Worm (Caenorhabditis elegans) whole organism, young adult: ENCODE measurements around the gene nhr-79.

ENCODE experiments used
- B0261.1 ChIP-seq: sonication (generic microtip); optimal IDR thresholded peaks from 2 replicates; lab custom pipeline; 2016; ENCODE audit warnings: mild to moderate bottlenecking, missing genetic modification characterization, moderate library complexity, missing compliant biosample characterization
- B0336.3 ChIP-seq: fragments of 200-800 bp; sonication (Bioruptor generic); IDR thresholded peaks from 2 replicates; pipeline ENCODE4 v1.3.6; 2022; ENCODE audit warnings: missing genetic modification characterization, missing compliant biosample characterization
- D2030.7 ChIP-seq: fragments of 200-800 bp; sonication (Bioruptor generic); IDR thresholded peaks from 2 replicates; pipeline ENCODE4 v1.3.6; 2022; ENCODE audit warnings: missing genetic modification reagents, missing genetic modification characterization, missing compliant biosample characterization
- F37B4.10 ChIP-seq: fragments of 200-800 bp; sonication (Bioruptor generic); IDR thresholded peaks from 2 replicates; pipeline ENCODE4 v1.3.6; 2022; ENCODE audit warnings: missing genetic modification characterization, missing compliant biosample characterization
- F55B11.4 ChIP-seq: sonication (generic microtip); optimal IDR thresholded peaks from 2 replicates; lab custom pipeline; 2016; ENCODE audit warnings: missing compliant biosample characterization, missing genetic modification characterization, borderline replicate concordance; ENCODE audit not compliant: insufficient read depth
- K11D2.4 ChIP-seq: fragments of 200-800 bp; sonication (Bioruptor generic); IDR thresholded peaks from 2 replicates; pipeline ENCODE4 v1.3.6; 2022; ENCODE audit warnings: missing genetic modification reagents, missing genetic modification characterization, missing compliant biosample characterization
- K12H6.12 ChIP-seq: fragments of 200-800 bp; sonication (Bioruptor generic); optimal IDR thresholded peaks from 2 replicates; lab custom pipeline; 2018; ENCODE audit warnings: mild to moderate bottlenecking, missing genetic modification characterization, missing compliant biosample characterization
- Y53F4B.3 ChIP-seq: fragments of 200-800 bp; sonication (Bioruptor generic); IDR thresholded peaks from 2 replicates; pipeline ENCODE4 v1.3.6; 2022; ENCODE audit warnings: missing genetic modification reagents, missing genetic modification characterization, missing compliant biosample characterization
- ZK185.1 ChIP-seq: sonication (generic microtip); optimal IDR thresholded peaks from 2 replicates; lab custom pipeline; 2016; ENCODE audit warnings: mild to moderate bottlenecking, missing genetic modification characterization, missing compliant biosample characterization; ENCODE audit not compliant: poor library complexity, severe bottlenecking
- aptf-2 ChIP-seq: fragments of 200-800 bp; sonication (Bioruptor generic); conservative IDR thresholded peaks from 2 replicates; pipeline ENCODE4 v1.3.6; 2022; ENCODE audit warnings: missing genetic modification reagents, missing genetic modification characterization, missing compliant biosample characterization
- attf-5 ChIP-seq: fragments of 200-800 bp; sonication (Bioruptor generic); optimal IDR thresholded peaks from 2 replicates; lab custom pipeline; 2018; ENCODE audit warnings: mild to moderate bottlenecking, missing genetic modification characterization, missing compliant biosample characterization
- attf-6 ChIP-seq: fragments of 200-800 bp; sonication (Bioruptor generic); IDR thresholded peaks from 2 replicates; pipeline ENCODE4 v1.3.6; 2022; ENCODE audit warnings: missing genetic modification reagents, missing genetic modification characterization, missing compliant biosample characterization
- bed-2 ChIP-seq: fragments of 200-800 bp; sonication (Bioruptor generic); IDR thresholded peaks from 2 replicates; pipeline ENCODE4 v1.3.6; 2022; ENCODE audit warnings: missing genetic modification reagents, missing genetic modification characterization, missing compliant biosample characterization
- ccch-3 ChIP-seq: fragments of 200-800 bp; sonication (Bioruptor generic); optimal IDR thresholded peaks from 2 replicates; lab custom pipeline; 2018; ENCODE audit warnings: mild to moderate bottlenecking, missing genetic modification characterization, missing compliant biosample characterization
- cebp-1 ChIP-seq, 2 experiments: fragments of 200-800 bp in 1 of 2; sonication (Bioruptor generic) in 1 of 2; sonication (generic microtip) in 1 of 2; IDR thresholded peaks in 1 of 2; optimal IDR thresholded peaks in 1 of 2; 2 replicates each; pipeline versions ENCODE4 v1.3.6 to Lab custom; 2017 to 2022; ENCODE audit warnings: missing compliant biosample characterization in 2 of 2, missing genetic modification characterization in 2 of 2, mild to moderate bottlenecking in 1 of 2, missing genetic modification reagents in 1 of 2, moderate library complexity in 1 of 2
- ceh-58 ChIP-seq: fragments of 200-800 bp; sonication (Bioruptor generic); IDR thresholded peaks from 2 replicates; pipeline ENCODE4 v1.3.6; 2022; ENCODE audit warnings: missing genetic modification characterization, missing compliant biosample characterization
- ceh-79 ChIP-seq: sonication (generic microtip); optimal IDR thresholded peaks from 2 replicates; lab custom pipeline; 2017; ENCODE audit warnings: mild to moderate bottlenecking, missing genetic modification characterization, missing compliant biosample characterization
- ceh-91 ChIP-seq: fragments of 200-800 bp; sonication (Bioruptor generic); IDR thresholded peaks from 2 replicates; pipeline ENCODE4 v1.3.6; 2022; ENCODE audit warnings: missing genetic modification reagents, missing genetic modification characterization, missing compliant biosample characterization
- die-1 ChIP-seq: sonication (generic microtip); optimal IDR thresholded peaks from 2 replicates; lab custom pipeline; 2016; ENCODE audit warnings: missing genotype, mild to moderate bottlenecking, missing genetic modification characterization, missing compliant biosample characterization
- dpff-1 ChIP-seq: sonication (generic microtip); optimal IDR thresholded peaks from 2 replicates; lab custom pipeline; 2017; ENCODE audit warnings: mild to moderate bottlenecking, missing genetic modification characterization, missing compliant biosample characterization
- dpl-1 ChIP-seq: fragments of 150-350 bp; optimal IDR thresholded peaks from 2 replicates; lab custom pipeline; 2014; ENCODE audit warnings: missing biosample characterization, missing genetic modification reagents, missing genetic modification characterization
- egrh-3 ChIP-seq: fragments of 200-800 bp; sonication (Bioruptor generic); IDR thresholded peaks from 2 replicates; pipeline ENCODE4 v1.3.6; 2022; ENCODE audit warnings: missing genetic modification reagents, missing genetic modification characterization, missing compliant biosample characterization
- him-1 ChIP-seq: sonication (generic microtip); optimal IDR thresholded peaks from 2 replicates; lab custom pipeline; 2016; ENCODE audit warnings: missing genotype, missing genetic modification reagents, missing genetic modification characterization, missing compliant biosample characterization
- let-607 ChIP-seq, 2 experiments: fragments of 200-800 bp in 1 of 2; sonication (Bioruptor generic) in 1 of 2; sonication (generic microtip) in 1 of 2; optimal IDR thresholded peaks; 2 replicates each; lab custom pipeline; 2016 to 2018; ENCODE audit warnings: mild to moderate bottlenecking in 2 of 2, missing compliant biosample characterization in 2 of 2, missing genetic modification characterization in 2 of 2, moderate library complexity in 2 of 2, missing genotype in 1 of 2
- lin-54 ChIP-seq: fragments of 200-800 bp; sonication (Bioruptor generic); optimal IDR thresholded peaks from 2 replicates; lab custom pipeline; 2018; ENCODE audit warnings: mild to moderate bottlenecking, missing genetic modification characterization, missing compliant biosample characterization
- nfya-1 ChIP-seq: sonication (generic microtip); optimal IDR thresholded peaks from 2 replicates; lab custom pipeline; 2017; ENCODE audit warnings: antibody characterized with exemption, missing compliant biosample characterization, missing genetic modification characterization, borderline replicate concordance; ENCODE audit not compliant: insufficient read depth
- nfya-2 ChIP-seq: fragments of 200-800 bp; sonication (Bioruptor generic); IDR thresholded peaks from 2 replicates; pipeline ENCODE4 v1.3.6; 2022; ENCODE audit warnings: missing genetic modification reagents, missing genetic modification characterization, missing compliant biosample characterization
- nhr-120 ChIP-seq: fragments of 200-800 bp; sonication (Bioruptor generic); IDR thresholded peaks from 2 replicates; pipeline ENCODE4 v1.3.6; 2022; ENCODE audit warnings: missing genetic modification characterization, missing compliant biosample characterization
- pbrm-1 ChIP-seq: fragments of 200-800 bp; sonication (Bioruptor generic); IDR thresholded peaks from 2 replicates; pipeline ENCODE4 v1.3.6; 2022; ENCODE audit warnings: missing genetic modification reagents, missing genetic modification characterization, missing compliant biosample characterization
- rcor-1 ChIP-seq: fragments of 200-800 bp; sonication (Bioruptor generic); IDR thresholded peaks from 2 replicates; pipeline ENCODE4 v1.3.6; 2022; ENCODE audit warnings: missing genetic modification reagents, missing genetic modification characterization, missing compliant biosample characterization
- rec-8 ChIP-seq, 2 experiments: sonication (generic microtip); optimal IDR thresholded peaks; 2 replicates each; lab custom pipeline; 2016; ENCODE audit warnings: mild to moderate bottlenecking in 2 of 2, missing genetic modification characterization in 2 of 2, missing genetic modification reagents in 2 of 2, missing genotype in 2 of 2, missing biosample characterization in 1 of 2, missing compliant biosample characterization in 1 of 2, moderate library complexity in 1 of 2
- repo-1 ChIP-seq: sonication (generic microtip); optimal IDR thresholded peaks from 2 replicates; lab custom pipeline; 2017; ENCODE audit warnings: mild to moderate bottlenecking, missing genetic modification characterization, missing compliant biosample characterization
- snpc-1.1 ChIP-seq: sonication (generic microtip); optimal IDR thresholded peaks from 2 replicates; lab custom pipeline; 2017; ENCODE audit warnings: missing genetic modification characterization, mild to moderate bottlenecking, missing compliant biosample characterization, antibody characterized with exemption, moderate library complexity, missing genotype, missing genetic modification reagents; ENCODE audit not compliant: insufficient read depth
- snpc-4 ChIP-seq, 5 experiments: fragments of 150-350 bp in 1 of 5; sonication (generic microtip) in 4 of 5; optimal IDR thresholded peaks; 2 replicates each; lab custom pipeline; 2014 to 2018; ENCODE audit warnings: missing genetic modification characterization in 5 of 5, missing biosample characterization in 3 of 5, antibody characterized with exemption in 2 of 5, mild to moderate bottlenecking in 2 of 5, missing compliant biosample characterization in 2 of 5, missing genotype in 2 of 5, moderate library complexity in 2 of 5, missing genetic modification reagents in 1 of 5
- tlf-1 ChIP-seq: fragments of 200-800 bp; sonication (Bioruptor generic); optimal IDR thresholded peaks from 2 replicates; lab custom pipeline; 2018; ENCODE audit warnings: mild to moderate bottlenecking, missing genetic modification characterization, missing compliant biosample characterization
- zfh-2 ChIP-seq: fragments of 200-800 bp; sonication (Bioruptor generic); conservative IDR thresholded peaks from 2 replicates; pipeline ENCODE4 v1.3.6; 2022; ENCODE audit warnings: missing genetic modification reagents, missing genetic modification characterization, missing compliant biosample characterization
- ztf-28 ChIP-seq: fragments of 200-800 bp; sonication (Bioruptor generic); IDR thresholded peaks from 2 replicates; pipeline ENCODE4 v1.3.6; 2022; ENCODE audit warnings: missing genetic modification reagents, missing genetic modification characterization, missing compliant biosample characterization

Gene nhr-79

DNA sequence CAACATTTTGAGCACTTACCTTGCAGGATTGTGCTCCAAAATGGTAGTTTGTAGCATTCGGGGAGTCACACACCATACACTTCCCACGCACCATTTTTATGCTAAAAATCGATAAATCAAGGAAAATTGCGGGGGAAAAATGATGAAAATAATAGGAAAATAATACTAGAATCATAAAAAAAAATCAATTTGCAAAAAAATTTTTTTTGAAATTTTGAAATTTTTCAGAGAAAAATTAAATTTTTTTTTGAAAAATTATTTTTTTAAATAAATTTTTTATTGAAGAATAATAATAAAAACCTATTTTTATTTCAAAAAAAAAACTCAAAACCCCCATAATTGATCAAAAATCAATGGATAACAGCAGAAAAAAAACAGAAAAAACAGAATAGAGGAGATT is at the start of gene nhr-79:
Gene nhr-79 (minus strand): TSS at position 101 of the 400 bp plus-strand sequence.
- TF ChIP-seq ZK185.1, result no peak
- TF ChIP-seq pbrm-1, result no peak
- TF ChIP-seq dpff-1 (tag; lab: Kevin White, UChicago), result no peak
- TF ChIP-seq repo-1 (tag; lab: Kevin White, UChicago), result no peak

ce11 chrV:19260686-19261085 is 49.0 kb upstream of the nhr-79 start:
- TF ChIP-seq ceh-91 (GFP tag; lab: Robert Waterston, UW) (no peak), zfh-2 (peak; percentile 44)

DNA sequence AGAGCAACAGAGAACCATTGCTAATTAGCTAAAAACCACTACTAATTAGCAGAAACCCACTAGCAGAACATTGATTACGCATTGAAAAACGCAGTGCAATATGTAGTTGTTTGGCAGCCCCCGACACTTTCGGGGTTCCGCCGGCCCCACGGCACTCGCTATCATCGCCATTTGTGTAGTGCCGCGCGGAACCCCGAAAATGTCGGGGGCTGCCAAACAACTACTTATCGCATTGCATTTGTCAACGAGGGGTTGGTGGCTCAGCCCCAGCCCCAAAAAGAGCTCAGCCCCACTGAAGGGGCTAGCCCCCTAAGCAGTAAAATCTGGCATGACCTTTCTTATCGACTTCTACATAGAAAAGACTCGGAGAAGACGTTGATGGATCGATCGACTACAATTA is 47.7 kb upstream of the nhr-79 start:
- TF ChIP-seq ceh-79 (tag; lab: Kevin White, UChicago), result no peak
- TF ChIP-seq snpc-4 (GFP tag; optimal IDR thresholded peaks at IDR 0.05; lab: Kevin White, UChicago), result no peak
- TF ChIP-seq snpc-4 (tag; optimal IDR thresholded peaks at IDR 0.05; lab: Kevin White, UChicago), result peak in 2 of 4 experiments; percentile 67 to 81
- peak; percentile 55 for TF ChIP-seq snpc-1.1 (tag; lab: Kevin White, UChicago)

ce11 chrV:19257653-19258052 is 46.0 kb upstream of the nhr-79 start, which contains the start of gene F21D9.3:
Gene F21D9.3, minus strand, starts transcription at chrV:19257753.
- TF ChIP-seq lin-54 (GFP tag; lab: Kevin White, UChicago), result no peak
- TF ChIP-seq rcor-1 (GFP tag; lab: Robert Waterston, UW), result no peak
- TF ChIP-seq ceh-58 (GFP tag; lab: Robert Waterston, UW), result no peak
- TF ChIP-seq him-1 (tag; lab: Kevin White, UChicago), result no peak
- TF ChIP-seq attf-6 (GFP tag; lab: Robert Waterston, UW), result no peak
- TF ChIP-seq bed-2 (GFP tag; lab: Robert Waterston, UW), result no peak
- TF ChIP-seq B0261.1 (tag; lab: Kevin White, UChicago), result no peak

ce11 chrV:19253520-19253919 is 41.8 kb upstream of the nhr-79 start, which contains the start of gene F21D9.4:
Gene F21D9.4, plus strand, starts transcription at chrV:19253820.
- no peak for TF ChIP-seq die-1 (tag; lab: Kevin White, UChicago)
- TF ChIP-seq nfya-1 (tag; lab: Kevin White, UChicago), result no peak
- TF ChIP-seq K11D2.4 (GFP tag; lab: Robert Waterston, UW), result no peak
- TF ChIP-seq rec-8 (tag; optimal IDR thresholded peaks at IDR 0.05; lab: Kevin White, UChicago), result no peak

DNA sequence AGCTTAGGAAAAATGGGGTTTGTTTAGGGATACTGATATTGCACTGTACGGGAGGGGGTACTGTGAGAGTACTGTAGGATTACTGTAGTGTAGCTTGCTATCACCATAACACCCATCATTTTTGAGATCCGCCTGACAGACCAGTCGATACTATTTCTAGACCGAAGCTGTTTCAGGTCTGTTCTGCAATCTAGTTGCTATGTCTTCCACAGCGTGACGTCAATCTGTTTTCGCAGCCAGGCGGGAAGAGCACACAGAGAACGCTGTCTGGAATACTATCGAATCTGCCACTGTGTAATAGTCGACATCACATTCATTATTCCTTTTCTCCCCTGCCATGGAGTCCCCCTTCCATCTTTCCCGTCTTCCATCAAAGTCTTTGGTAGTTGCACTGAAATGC is 40.1 kb upstream of the nhr-79 start, which contains the start of gene F21D9.11:
Gene F21D9.11 (plus strand): TSS at position 301 of the 400 bp plus-strand sequence.
- TF ChIP-seq egrh-3 (GFP tag; lab: Robert Waterston, UW) (no peak), cebp-1 (GFP tag; IDR thresholded peaks at IDR 0.05; lab: Robert Waterston, UW) (no peak), cebp-1 (tag; optimal IDR thresholded peaks at IDR 0.05; lab: Kevin White, UChicago) (no peak), pbrm-1 (no peak), B0336.3 (no peak), nhr-120 (GFP tag; lab: Robert Waterston, UW) (no peak), attf-5 (GFP tag; lab: Kevin White, UChicago) (no peak), D2030.7 (GFP tag; lab: Robert Waterston, UW) (no peak), F37B4.10 (GFP tag; lab: Robert Waterston, UW) (no peak), dpl-1 (GFP tag; lab: Kevin White, UChicago) (no peak), K11D2.4 (GFP tag; lab: Robert Waterston, UW) (no peak), ccch-3 (GFP tag; lab: Kevin White, UChicago) (no peak), let-607 (tag; optimal IDR thresholded peaks at IDR 0.05; lab: Kevin White, UChicago) (no peak), Y53F4B.3 (no peak), aptf-2 (GFP tag; lab: Robert Waterston, UW) (no peak), F55B11.4 (no peak), tlf-1 (no peak), K12H6.12 (no peak), nfya-2 (GFP tag; lab: Robert Waterston, UW) (no peak), ztf-28 (no peak)
